Fruit fly (Drosophila melanogaster): ENCODE data around the gene Ir94e.
A peak's percentile ranks its signal among the peaks of the same experiment; 100 is the strongest.

Ir94e gene

dm6 chr3R:23445249-23445916, 40.1 kb downstream of the Ir94e start (continued):
- TF ChIP-seq z (GFP tag; IDR thresholded peaks at IDR 0.05) (no peak), CG12219 (GFP tag; optimal IDR thresholded peaks at IDR 0.05) (peak; percentile 33), CG7987 (GFP tag; optimal IDR thresholded peaks at IDR 0.05) (peak; percentile 41), CG10321 (GFP tag; IDR thresholded peaks at IDR 0.05) (no peak), NfI (GFP tag; optimal IDR thresholded peaks at IDR 0.05) (no peak), Nf-YC (tag; optimal IDR thresholded peaks at IDR 0.05) (no peak), CG7786 (GFP tag; optimal IDR thresholded peaks at IDR 0.05) (no peak), Optix (GFP tag; IDR thresholded peaks at IDR 0.05) (peak; percentile 58; the same call in 1 of the 3 replicates), abd-A (tag; optimal IDR thresholded peaks at IDR 0.05) (no peak), da (GFP tag; optimal IDR thresholded peaks at IDR 0.05) (no peak), CG33557 (GFP tag; optimal IDR thresholded peaks at IDR 0.05) (peak; percentile 10), br (optimal IDR thresholded peaks at IDR 0.05) (no peak), NK7.1 (GFP tag; optimal IDR thresholded peaks at IDR 0.05) (no peak), stc (GFP tag; IDR thresholded peaks at IDR 0.05) (peak; percentile 34; the same call in 1 of the 2 replicates), gsb-n (tag; optimal IDR thresholded peaks at IDR 0.05) (no peak), fd3F (GFP tag; optimal IDR thresholded peaks at IDR 0.05) (no peak), GATAe (GFP tag; conservative IDR thresholded peaks at IDR 0.05) (no peak), MTF-1 (GFP tag; optimal IDR thresholded peaks at IDR 0.05; ENCODE audit: borderline replicate concordance) (peak; percentile 39), CG7745 (tag; optimal IDR thresholded peaks at IDR 0.05) (no peak), lov (optimal IDR thresholded peaks at IDR 0.05) (no peak), lov (GFP tag; IDR thresholded peaks at IDR 0.05) (0 out of 3 replicates have a peak, but pooled peaks have one; percentile 38), CG13424 (tag; optimal IDR thresholded peaks at IDR 0.05) (no peak), CG10654 (GFP tag; optimal IDR thresholded peaks at IDR 0.05) (no peak), wek (GFP tag; optimal IDR thresholded peaks at IDR 0.05) (peak; percentile 68), Xbp1 (GFP tag; optimal IDR thresholded peaks at IDR 0.05) (peak; percentile 6), CG11247 (GFP tag; IDR thresholded peaks at IDR 0.05) (0 out of 2 replicates have a peak, but pooled peaks have one; percentile 4), chn (GFP tag; optimal IDR thresholded peaks at IDR 0.05) (no peak), gfzf (GFP tag; optimal IDR thresholded peaks at IDR 0.05) (no peak), vnd (GFP tag; IDR thresholded peaks at IDR 0.05; ENCODE audit: partially characterized antibody) (no peak), Gsc (GFP tag; IDR thresholded peaks at IDR 0.05) (no peak), CG2116 (GFP tag; optimal IDR thresholded peaks at IDR 0.05) (no peak), CG11723 (GFP tag; optimal IDR thresholded peaks at IDR 0.05) (peak; percentile 49), CG31365 (tag; optimal IDR thresholded peaks at IDR 0.05) (peak; percentile 20), jumu (GFP tag; optimal IDR thresholded peaks at IDR 0.05) (peak; percentile 23), Adf1 (GFP tag; IDR thresholded peaks at IDR 0.05) (no peak), CG8281 (tag; optimal IDR thresholded peaks at IDR 0.05) (no peak), CG6689 (GFP tag; IDR thresholded peaks at IDR 0.05) (peak; percentile 41; the same call in 1 of the 2 replicates), CG4707 (GFP tag; optimal IDR thresholded peaks at IDR 0.05) (peak; percentile 17), CG34422 (GFP tag; IDR thresholded peaks at IDR 0.05) (no peak), Fer1 (GFP tag; optimal IDR thresholded peaks at IDR 0.05) (no peak), mld (GFP tag; IDR thresholded peaks at IDR 0.05; ENCODE audit: partially characterized antibody) (no peak), sug (tag; optimal IDR thresholded peaks at IDR 0.05) (no peak), CG6272 (GFP tag; IDR thresholded peaks at IDR 0.05) (no peak), luna (GFP tag; optimal IDR thresholded peaks at IDR 0.05) (no peak), CG7357 (GFP tag; IDR thresholded peaks at IDR 0.05) (no peak), CG30020 (tag; optimal IDR thresholded peaks at IDR 0.05) (no peak), Oli (tag; optimal IDR thresholded peaks at IDR 0.05) (peak; percentile 10), CG3163 (GFP tag; optimal IDR thresholded peaks at IDR 0.05) (no peak), ssp (GFP tag; IDR thresholded peaks at IDR 0.05) (no peak), Dbx (GFP tag; IDR thresholded peaks at IDR 0.05) (no peak), Meics (GFP tag; optimal IDR thresholded peaks at IDR 0.05) (no peak)

All from whole organism, embryonic.